Worm (Caenorhabditis elegans) whole organism, young adult: ENCODE measurements around the gene Y32H12A.8.

ENCODE experiments used
- C06A6.2 ChIP-seq: fragments of 200-800 bp; sonication (Bioruptor generic); conservative IDR thresholded peaks from 2 replicates; pipeline ENCODE4 v1.3.6; 2022; ENCODE audit warnings: missing genetic modification characterization, missing compliant biosample characterization
- F10E7.11 ChIP-seq: sonication (generic microtip); optimal IDR thresholded peaks from 2 replicates; lab custom pipeline; 2017; ENCODE audit warnings: mild to moderate bottlenecking, missing genetic modification characterization, moderate library complexity, missing compliant biosample characterization
- F23B12.7 ChIP-seq: sonication (generic microtip); optimal IDR thresholded peaks from 2 replicates; lab custom pipeline; 2017; ENCODE audit warnings: missing genetic modification characterization, mild to moderate bottlenecking, missing compliant biosample characterization, antibody characterized with exemption, moderate library complexity; ENCODE audit not compliant: insufficient read depth
- F33H1.4 ChIP-seq: fragments of 200-800 bp; sonication (Bioruptor generic); IDR thresholded peaks from 2 replicates; pipeline ENCODE4 v1.3.6; 2022; ENCODE audit warnings: missing genetic modification reagents, missing genetic modification characterization, missing compliant biosample characterization
- F37B4.10 ChIP-seq: fragments of 200-800 bp; sonication (Bioruptor generic); IDR thresholded peaks from 2 replicates; pipeline ENCODE4 v1.3.6; 2022; ENCODE audit warnings: missing genetic modification characterization, missing compliant biosample characterization
- F49E8.2 ChIP-seq: sonication (generic microtip); optimal IDR thresholded peaks from 3 replicates; lab custom pipeline; 2017; ENCODE audit warnings: missing genetic modification characterization, mild to moderate bottlenecking, missing compliant biosample characterization, antibody characterized with exemption, moderate library complexity; ENCODE audit not compliant: insufficient read depth
- F52B5.7 ChIP-seq: sonication (generic microtip); optimal IDR thresholded peaks from 2 replicates; lab custom pipeline; 2016; ENCODE audit warnings: mild to moderate bottlenecking, missing genetic modification characterization, missing compliant biosample characterization
- Y53F4B.3 ChIP-seq: fragments of 200-800 bp; sonication (Bioruptor generic); IDR thresholded peaks from 2 replicates; pipeline ENCODE4 v1.3.6; 2022; ENCODE audit warnings: missing genetic modification reagents, missing genetic modification characterization, missing compliant biosample characterization
- akir-1 ChIP-seq: fragments of 200-800 bp; sonication (Bioruptor generic); optimal IDR thresholded peaks from 2 replicates; lab custom pipeline; 2018; ENCODE audit warnings: mild to moderate bottlenecking, missing genetic modification characterization, moderate library complexity, missing compliant biosample characterization
- ama-1 ChIP-seq, 3 experiments: fragments of 150-350 bp in 1 of 3; sonication (generic microtip) in 2 of 3; optimal IDR thresholded peaks; 2 replicates each; lab custom pipeline; 2014 to 2018; ENCODE audit warnings: missing biosample characterization in 2 of 3, missing genetic modification characterization in 2 of 3, missing genetic modification reagents in 2 of 3
- aptf-2 ChIP-seq: fragments of 200-800 bp; sonication (Bioruptor generic); conservative IDR thresholded peaks from 2 replicates; pipeline ENCODE4 v1.3.6; 2022; ENCODE audit warnings: missing genetic modification reagents, missing genetic modification characterization, missing compliant biosample characterization
- atf-7 ChIP-seq: sonication (generic microtip); optimal IDR thresholded peaks from 2 replicates; lab custom pipeline; 2017; ENCODE audit warnings: mild to moderate bottlenecking, missing genetic modification characterization, missing compliant biosample characterization
- athp-1 ChIP-seq: sonication (generic microtip); optimal IDR thresholded peaks from 2 replicates; lab custom pipeline; 2017; ENCODE audit warnings: mild to moderate bottlenecking, missing genetic modification characterization, missing compliant biosample characterization
- bed-1 ChIP-seq: fragments of 200-800 bp; sonication (Bioruptor generic); IDR thresholded peaks from 2 replicates; pipeline ENCODE4 v1.3.6; 2022; ENCODE audit warnings: missing genetic modification reagents, missing genetic modification characterization, missing compliant biosample characterization
- cebp-1 ChIP-seq, 2 experiments: fragments of 200-800 bp in 1 of 2; sonication (Bioruptor generic) in 1 of 2; sonication (generic microtip) in 1 of 2; IDR thresholded peaks in 1 of 2; optimal IDR thresholded peaks in 1 of 2; 2 replicates each; pipeline versions ENCODE4 v1.3.6 to Lab custom; 2017 to 2022; ENCODE audit warnings: missing compliant biosample characterization in 2 of 2, missing genetic modification characterization in 2 of 2, mild to moderate bottlenecking in 1 of 2, missing genetic modification reagents in 1 of 2, moderate library complexity in 1 of 2
- ceh-40 ChIP-seq: fragments of 200-800 bp; sonication (Bioruptor generic); IDR thresholded peaks from 2 replicates; pipeline ENCODE4 v1.3.6; 2022; ENCODE audit warnings: missing genetic modification characterization, missing compliant biosample characterization
- ceh-58 ChIP-seq: fragments of 200-800 bp; sonication (Bioruptor generic); IDR thresholded peaks from 2 replicates; pipeline ENCODE4 v1.3.6; 2022; ENCODE audit warnings: missing genetic modification characterization, missing compliant biosample characterization
- chd-7 ChIP-seq: sonication (generic microtip); optimal IDR thresholded peaks from 2 replicates; lab custom pipeline; 2016; ENCODE audit warnings: mild to moderate bottlenecking, missing genetic modification characterization, moderate library complexity, missing compliant biosample characterization
- die-1 ChIP-seq: sonication (generic microtip); optimal IDR thresholded peaks from 2 replicates; lab custom pipeline; 2016; ENCODE audit warnings: missing genotype, mild to moderate bottlenecking, missing genetic modification characterization, missing compliant biosample characterization
- dpff-1 ChIP-seq: sonication (generic microtip); optimal IDR thresholded peaks from 2 replicates; lab custom pipeline; 2017; ENCODE audit warnings: mild to moderate bottlenecking, missing genetic modification characterization, missing compliant biosample characterization
- dpl-1 ChIP-seq: fragments of 150-350 bp; optimal IDR thresholded peaks from 2 replicates; lab custom pipeline; 2014; ENCODE audit warnings: missing biosample characterization, missing genetic modification reagents, missing genetic modification characterization
- efl-1 ChIP-seq: fragments of 150-350 bp; optimal IDR thresholded peaks from 2 replicates; lab custom pipeline; 2014; ENCODE audit warnings: missing biosample characterization, missing genetic modification reagents, missing genetic modification characterization
- egl-18 ChIP-seq: fragments of 200-800 bp; sonication (Bioruptor generic); IDR thresholded peaks from 2 replicates; pipeline ENCODE4 v1.3.6; 2022; ENCODE audit warnings: missing genetic modification reagents, missing genetic modification characterization, missing compliant biosample characterization
- egl-44 ChIP-seq: fragments of 200-800 bp; sonication (Bioruptor generic); IDR thresholded peaks from 2 replicates; pipeline ENCODE4 v1.3.6; 2022; ENCODE audit warnings: missing genetic modification reagents, missing genetic modification characterization, missing compliant biosample characterization
- egrh-3 ChIP-seq: fragments of 200-800 bp; sonication (Bioruptor generic); IDR thresholded peaks from 2 replicates; pipeline ENCODE4 v1.3.6; 2022; ENCODE audit warnings: missing genetic modification reagents, missing genetic modification characterization, missing compliant biosample characterization
- hrde-1 ChIP-seq: sonication (generic microtip); optimal IDR thresholded peaks from 2 replicates; lab custom pipeline; 2016; ENCODE audit warnings: missing genetic modification characterization, mild to moderate bottlenecking, missing compliant biosample characterization, moderate library complexity, missing genotype, missing genetic modification reagents, borderline replicate concordance
- hsf-1 ChIP-seq: fragments of 200-800 bp; sonication (Bioruptor generic); IDR thresholded peaks from 2 replicates; pipeline ENCODE4 v1.3.6; 2022; ENCODE audit warnings: missing genetic modification reagents, missing genetic modification characterization, missing compliant biosample characterization
- lin-26 ChIP-seq: fragments of 200-800 bp; sonication (Bioruptor generic); IDR thresholded peaks from 2 replicates; pipeline ENCODE4 v1.3.6; 2022; ENCODE audit warnings: missing genetic modification reagents, missing genetic modification characterization, missing compliant biosample characterization
- lin-35 ChIP-seq, 3 experiments: fragments of 150-350 bp in 2 of 3; sonication (generic microtip) in 1 of 3; optimal IDR thresholded peaks; 2 replicates each; lab custom pipeline; 2014 to 2018; ENCODE audit warnings: missing biosample characterization in 3 of 3, missing genetic modification characterization in 3 of 3, missing genetic modification reagents in 3 of 3
- lin-54 ChIP-seq: fragments of 200-800 bp; sonication (Bioruptor generic); optimal IDR thresholded peaks from 2 replicates; lab custom pipeline; 2018; ENCODE audit warnings: mild to moderate bottlenecking, missing genetic modification characterization, missing compliant biosample characterization
- lir-1 ChIP-seq: fragments of 200-800 bp; sonication (Bioruptor generic); conservative IDR thresholded peaks from 2 replicates; pipeline ENCODE4 v1.3.6; 2022; ENCODE audit warnings: missing genetic modification reagents, missing genetic modification characterization, missing compliant biosample characterization
- madf-10 ChIP-seq: sonication (generic microtip); optimal IDR thresholded peaks from 2 replicates; lab custom pipeline; 2016; ENCODE audit warnings: mild to moderate bottlenecking, missing genetic modification characterization, missing compliant biosample characterization
- madf-3 ChIP-seq: fragments of 200-800 bp; sonication (Bioruptor generic); IDR thresholded peaks from 2 replicates; pipeline ENCODE4 v1.3.6; 2022; ENCODE audit warnings: missing genetic modification reagents, missing genetic modification characterization, missing compliant biosample characterization
- mcd-1 ChIP-seq: fragments of 200-800 bp; sonication (Bioruptor generic); IDR thresholded peaks from 2 replicates; pipeline ENCODE4 v1.3.6; 2022; ENCODE audit warnings: missing genetic modification reagents, missing genetic modification characterization, missing compliant biosample characterization
- nhr-80 ChIP-seq: sonication (generic microtip); optimal IDR thresholded peaks from 2 replicates; lab custom pipeline; 2016; ENCODE audit warnings: missing genetic modification characterization, missing compliant biosample characterization
- pha-4 ChIP-seq: fragments of 150-350 bp; sonication (generic microtip); optimal IDR thresholded peaks from 2 replicates; lab custom pipeline; 2014; ENCODE audit warnings: missing biosample characterization, missing genetic modification reagents, missing genetic modification characterization
- sea-2 ChIP-seq: fragments of 200-800 bp; sonication (Bioruptor generic); IDR thresholded peaks from 2 replicates; pipeline ENCODE4 v1.3.6; 2022; ENCODE audit warnings: missing genetic modification characterization, missing compliant biosample characterization
- snpc-3.4 ChIP-seq: sonication (generic microtip); optimal IDR thresholded peaks from 2 replicates; lab custom pipeline; 2017; ENCODE audit warnings: missing genetic modification characterization, mild to moderate bottlenecking, missing compliant biosample characterization, antibody characterized with exemption, moderate library complexity, missing genotype, missing genetic modification reagents
- sptf-2 ChIP-seq: fragments of 200-800 bp; sonication (Bioruptor generic); optimal IDR thresholded peaks from 2 replicates; lab custom pipeline; 2018; ENCODE audit warnings: mild to moderate bottlenecking, missing genetic modification characterization, missing compliant biosample characterization
- tbx-9 ChIP-seq: sonication (generic microtip); optimal IDR thresholded peaks from 2 replicates; lab custom pipeline; 2016; ENCODE audit warnings: borderline replicate concordance, missing genetic modification characterization, inconsistent platforms, missing compliant biosample characterization
- tlf-1 ChIP-seq: fragments of 200-800 bp; sonication (Bioruptor generic); optimal IDR thresholded peaks from 2 replicates; lab custom pipeline; 2018; ENCODE audit warnings: mild to moderate bottlenecking, missing genetic modification characterization, missing compliant biosample characterization
- zim-3 ChIP-seq: sonication (generic microtip); optimal IDR thresholded peaks from 2 replicates; lab custom pipeline; 2017; ENCODE audit warnings: mild to moderate bottlenecking, missing genetic modification characterization, moderate library complexity, missing compliant biosample characterization
- ztf-22 ChIP-seq: fragments of 200-800 bp; sonication (Bioruptor generic); optimal IDR thresholded peaks from 2 replicates; lab custom pipeline; 2018; ENCODE audit warnings: mild to moderate bottlenecking, missing genetic modification characterization, moderate library complexity, missing compliant biosample characterization
- ztf-25 ChIP-seq: fragments of 200-800 bp; sonication (Bioruptor generic); IDR thresholded peaks from 2 replicates; pipeline ENCODE4 v1.3.6; 2022; ENCODE audit warnings: missing genetic modification reagents, missing genetic modification characterization, missing compliant biosample characterization
- ztf-26 ChIP-seq: sonication (generic microtip); optimal IDR thresholded peaks from 2 replicates; lab custom pipeline; 2017; ENCODE audit warnings: missing genetic modification characterization, missing compliant biosample characterization
- ztf-28 ChIP-seq: fragments of 200-800 bp; sonication (Bioruptor generic); IDR thresholded peaks from 2 replicates; pipeline ENCODE4 v1.3.6; 2022; ENCODE audit warnings: missing genetic modification reagents, missing genetic modification characterization, missing compliant biosample characterization
- ztf-6 ChIP-seq: fragments of 200-800 bp; sonication (Bioruptor generic); IDR thresholded peaks from 2 replicates; pipeline ENCODE4 v1.3.6; 2022; ENCODE audit warnings: missing genetic modification reagents, missing genetic modification characterization, missing compliant biosample characterization

Gene Y32H12A.8

ce11 chrIII:5448177-5448576, 42.3 kb upstream of the Y32H12A.8 start, which contains the start of gene skpt-1 (continued):
- TF ChIP-seq lin-35 (GFP tag; optimal IDR thresholded peaks at IDR 0.05; lab: Kevin White, UChicago) (peak in 2 of 3 experiments; percentile 67 to 91), Y53F4B.3 (no peak), madf-3 (GFP tag; lab: Robert Waterston, UW) (peak; percentile 93), dpl-1 (peak; percentile 97), lin-26 (GFP tag; lab: Robert Waterston, UW) (no peak), egl-18 (GFP tag; lab: Robert Waterston, UW) (no peak), ztf-6 (GFP tag; lab: Robert Waterston, UW) (no peak), F33H1.4 (peak; percentile 89), egl-44 (GFP tag; lab: Robert Waterston, UW) (no peak), lir-1 (peak; percentile 76; the same call in 1 of the 2 replicates), tlf-1 (GFP tag; lab: Kevin White, UChicago) (peak; percentile 92), sea-2 (GFP tag; lab: Robert Waterston, UW) (no peak), die-1 (tag; lab: Kevin White, UChicago) (no peak), F10E7.11 (tag; lab: Kevin White, UChicago) (no peak), dpff-1 (tag; lab: Kevin White, UChicago) (no peak), F37B4.10 (GFP tag; lab: Robert Waterston, UW) (no peak), ztf-28 (GFP tag; lab: Robert Waterston, UW) (0 out of 2 replicates have a peak, but pooled peaks have one; percentile 77), F49E8.2 (tag; lab: Kevin White, UChicago) (peak; percentile 85), nhr-80 (tag; lab: Kevin White, UChicago) (no peak)
- TF ChIP-seq, all 124 proteins: peak for 44

DNA sequence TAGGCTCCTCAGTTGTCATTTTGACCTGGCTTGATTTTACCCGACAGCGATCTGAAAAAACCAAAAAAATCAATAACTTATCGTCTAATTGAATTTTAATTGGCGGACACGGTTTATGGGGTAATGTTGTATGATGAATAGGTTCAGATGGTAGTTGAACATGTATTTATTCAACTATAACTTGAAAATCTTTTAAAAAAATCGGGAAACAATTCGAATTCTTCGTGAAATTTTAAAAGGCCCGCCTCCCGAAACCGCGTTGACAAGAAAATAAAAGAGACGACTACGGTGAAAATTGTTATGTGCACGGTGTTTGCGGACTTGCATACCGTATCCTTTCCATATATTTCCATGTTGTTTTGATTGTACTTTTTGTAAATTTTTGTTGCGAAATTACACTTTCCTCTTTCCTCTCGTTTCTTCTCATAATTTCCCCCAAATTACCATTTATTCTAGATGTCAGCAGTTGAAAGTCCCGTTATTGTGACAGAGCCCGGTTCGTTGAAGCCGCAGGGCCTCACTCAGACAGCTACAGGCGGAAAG, 36.9 kb upstream of the Y32H12A.8 start, which contains the start of the genes T24G10.2 and disl-2:
Gene T24G10.2 (minus strand): TSS at position 51 of the 543 bp plus-strand sequence.
Gene disl-2 (plus strand): TSS at position 457 of the 543 bp plus-strand sequence.
- TF ChIP-seq efl-1 (no peak), akir-1 (GFP tag; lab: Kevin White, UChicago) (no peak), zim-3 (tag; lab: Kevin White, UChicago) (no peak), lin-54 (peak; percentile 17), ceh-40 (GFP tag; lab: Robert Waterston, UW) (no peak), F52B5.7 (tag; lab: Kevin White, UChicago) (no peak), snpc-3.4 (tag; lab: Kevin White, UChicago) (no peak), cebp-1 (GFP tag; IDR thresholded peaks at IDR 0.05; lab: Robert Waterston, UW) (peak; percentile 81), cebp-1 (tag; optimal IDR thresholded peaks at IDR 0.05; lab: Kevin White, UChicago) (peak; percentile 92), mcd-1 (no peak), die-1 (tag; lab: Kevin White, UChicago) (no peak), chd-7 (no peak), sptf-2 (GFP tag; lab: Kevin White, UChicago) (no peak), hrde-1 (tag; lab: Kevin White, UChicago) (no peak), aptf-2 (GFP tag; lab: Robert Waterston, UW) (no peak), egrh-3 (no peak), athp-1 (tag; lab: Kevin White, UChicago) (no peak), hsf-1 (GFP tag; lab: Robert Waterston, UW) (no peak), ama-1 (optimal IDR thresholded peaks at IDR 0.05; lab: Kevin White, UChicago) (no peak), ama-1 (GFP tag; optimal IDR thresholded peaks at IDR 0.05; lab: Kevin White, UChicago) (no peak), bed-1 (GFP tag; lab: Robert Waterston, UW) (no peak), C06A6.2 (GFP tag; lab: Robert Waterston, UW) (no peak), ceh-58 (no peak), pha-4 (tag; lab: Kevin White, UChicago) (no peak), ztf-26 (tag; lab: Kevin White, UChicago) (no peak), ztf-22 (GFP tag; lab: Kevin White, UChicago) (no peak), F49E8.2 (tag; lab: Kevin White, UChicago) (no peak), atf-7 (tag; lab: Kevin White, UChicago) (no peak), ztf-25 (GFP tag; lab: Robert Waterston, UW) (no peak), F23B12.7 (tag; lab: Kevin White, UChicago) (peak; percentile 25), tbx-9 (tag; lab: Kevin White, UChicago) (no peak), madf-10 (tag; lab: Kevin White, UChicago) (no peak)
